Fruit fly (Drosophila melanogaster): ENCODE data around the gene Grip71.

Gene Grip71

dm6 chr2L:18693877-18694723, 14.5 kb upstream of the Grip71 start (continued):
- TF ChIP-seq CG5953 (GFP tag; IDR thresholded peaks at IDR 0.05) (peak; percentile 49), CG6683 (GFP tag; optimal IDR thresholded peaks at IDR 0.05) (no peak), CG3838 (GFP tag; optimal IDR thresholded peaks at IDR 0.05) (peak; percentile 16), CG15011 (GFP tag; optimal IDR thresholded peaks at IDR 0.05) (no peak), Taf1 (GFP tag; IDR thresholded peaks at IDR 0.05) (no peak), HLH3B (GFP tag; IDR thresholded peaks at IDR 0.05) (peak; percentile 52; the same call in 1 of the 2 replicates), Xrp1 (GFP tag; IDR thresholded peaks at IDR 0.05) (peak; percentile 80), Mes4 (GFP tag; optimal IDR thresholded peaks at IDR 0.05) (peak; percentile 14), Fer3 (tag; optimal IDR thresholded peaks at IDR 0.05) (peak; percentile 16), Atf-2 (GFP tag; optimal IDR thresholded peaks at IDR 0.05) (no peak), gsb-n (tag; optimal IDR thresholded peaks at IDR 0.05) (no peak), Doc3 (GFP tag; IDR thresholded peaks at IDR 0.05; ENCODE audit: partially characterized antibody) (no peak), D19A (tag; optimal IDR thresholded peaks at IDR 0.05) (peak; percentile 90), CG4360 (GFP tag; IDR thresholded peaks at IDR 0.05) (peak; percentile 59), pan (optimal IDR thresholded peaks at IDR 0.05) (no peak), pan (GFP tag; optimal IDR thresholded peaks at IDR 0.05 in 1 of 2, IDR thresholded peaks at IDR 0.05 in 1 of 2) (peak in 1 of 2 experiments; percentile 78), lov (optimal IDR thresholded peaks at IDR 0.05) (no peak), lov (GFP tag; IDR thresholded peaks at IDR 0.05) (0 out of 3 replicates have a peak, but pooled peaks have one; percentile 31), CkIIα-i1 (GFP tag; IDR thresholded peaks at IDR 0.05) (no peak), CG34376 (GFP tag; optimal IDR thresholded peaks at IDR 0.05) (peak; percentile 69), lilli (GFP tag; optimal IDR thresholded peaks at IDR 0.05) (peak; percentile 79), Dref (GFP tag; IDR thresholded peaks at IDR 0.05) (no peak), Dll (GFP tag; IDR thresholded peaks at IDR 0.05; ENCODE audit: partially characterized antibody) (no peak), CG9609 (GFP tag; optimal IDR thresholded peaks at IDR 0.05) (peak; percentile 72), CG4730 (GFP tag; IDR thresholded peaks at IDR 0.05) (peak; percentile 61), ham (GFP tag; IDR thresholded peaks at IDR 0.05) (no peak), slou (GFP tag; optimal IDR thresholded peaks at IDR 0.05) (no peak), CG10431 (GFP tag; optimal IDR thresholded peaks at IDR 0.05) (no peak), Lhr (GFP tag; optimal IDR thresholded peaks at IDR 0.05) (no peak), repo (GFP tag; optimal IDR thresholded peaks at IDR 0.05) (peak; percentile 37), Elba2 (GFP tag; optimal IDR thresholded peaks at IDR 0.05) (peak; percentile 72), pfk (GFP tag; optimal IDR thresholded peaks at IDR 0.05) (no peak), sima (GFP tag; optimal IDR thresholded peaks at IDR 0.05) (no peak), Blimp-1 (GFP tag; optimal IDR thresholded peaks at IDR 0.05) (peak; percentile 48), BtbVII (GFP tag; optimal IDR thresholded peaks at IDR 0.05) (peak; percentile 27), CG12299 (tag; optimal IDR thresholded peaks at IDR 0.05) (peak; percentile 31), Fer2 (tag; optimal IDR thresholded peaks at IDR 0.05) (no peak), chn (GFP tag; optimal IDR thresholded peaks at IDR 0.05) (peak; percentile 49), Gsc (GFP tag; IDR thresholded peaks at IDR 0.05) (0 out of 2 replicates have a peak, but pooled peaks have one; percentile 14), CG18619 (GFP tag; optimal IDR thresholded peaks at IDR 0.05) (peak; percentile 16), CG13296 (GFP tag; optimal IDR thresholded peaks at IDR 0.05) (peak; percentile 72), CG13894 (tag; optimal IDR thresholded peaks at IDR 0.05) (peak; percentile 84), Pdp1 (GFP tag; optimal IDR thresholded peaks at IDR 0.05) (peak; percentile 62 to 65), CG30020 (tag; optimal IDR thresholded peaks at IDR 0.05) (no peak), sqz (GFP tag; optimal IDR thresholded peaks at IDR 0.05) (peak; percentile 99), CoRest (tag; optimal IDR thresholded peaks at IDR 0.05) (peak; percentile 13), CG8924 (tag; optimal IDR thresholded peaks at IDR 0.05) (peak; percentile 60), HLH4C (GFP tag; IDR thresholded peaks at IDR 0.05; ENCODE audit: partially characterized antibody) (no peak), CG18262 (tag; optimal IDR thresholded peaks at IDR 0.05) (peak; percentile 62)
